Worm (Caenorhabditis elegans): ENCODE results near the gene C01F1.6.

C01F1.6 gene

ce11 chrII:4288111-4288510, at the start of gene C01F1.6:
Gene C01F1.6, minus strand, starts transcription at chrII:4288211.
- TF ChIP-seq nhr-47 (tag; optimal IDR thresholded peaks at IDR 0.05) (no peak), irx-1 (tag; optimal IDR thresholded peaks at IDR 0.05) (no peak), lin-15B (tag; optimal IDR thresholded peaks at IDR 0.05) (no peak), nhr-85 (tag) (no peak), skn-1 (tag; optimal IDR thresholded peaks at IDR 0.05) (no peak), nhr-90 (tag; optimal IDR thresholded peaks at IDR 0.05; ENCODE audit: poor library complexity) (no peak), ceh-8 (GFP tag; optimal IDR thresholded peaks at IDR 0.05) (no peak), jun-1 (tag; optimal IDR thresholded peaks at IDR 0.05) (no peak), pag-3 (tag; optimal IDR thresholded peaks at IDR 0.05; ENCODE audit: borderline replicate concordance, insufficient read depth) (no peak), efl-1 (optimal IDR thresholded peaks at IDR 0.05) (no peak), efl-1 (GFP tag; optimal IDR thresholded peaks at IDR 0.05 in 1 of 2) (no peak), ceh-88 (GFP tag; IDR thresholded peaks at IDR 0.05) (no peak), mab-9 (GFP tag; IDR thresholded peaks at IDR 0.05) (no peak), nhr-84 (tag; optimal IDR thresholded peaks at IDR 0.05) (no peak), tlp-1 (tag; optimal IDR thresholded peaks at IDR 0.05) (no peak), blmp-1 (tag; optimal IDR thresholded peaks at IDR 0.05) (no peak)

ce11 chrII:4337731-4338130, 49.7 kb upstream of the C01F1.6 start:
- TF ChIP-seq hpl-2 (GFP tag; optimal IDR thresholded peaks at IDR 0.05) (no peak), blmp-1 (tag; optimal IDR thresholded peaks at IDR 0.05) (no peak), nhr-19 (GFP tag; conservative IDR thresholded peaks at IDR 0.05) (no peak), nhr-237 (tag; optimal IDR thresholded peaks at IDR 0.05) (no peak), isw-1 (GFP tag; IDR thresholded peaks at IDR 0.05) (no peak), nhr-90 (tag; optimal IDR thresholded peaks at IDR 0.05; ENCODE audit: poor library complexity) (no peak), nhr-20 (tag; optimal IDR thresholded peaks at IDR 0.05) (no peak), dsc-1 (tag; optimal IDR thresholded peaks at IDR 0.05) (no peak), unc-30 (tag; optimal IDR thresholded peaks at IDR 0.05) (no peak), ets-5 (GFP tag; IDR thresholded peaks at IDR 0.05) (no peak), fos-1 (tag; optimal IDR thresholded peaks at IDR 0.05) (no peak), fkh-4 (tag; optimal IDR thresholded peaks at IDR 0.05; ENCODE audit: borderline replicate concordance) (no peak), pqm-1 (tag; optimal IDR thresholded peaks at IDR 0.05) (no peak), dpl-1 (GFP tag; optimal IDR thresholded peaks at IDR 0.05) (no peak), grh-1 (GFP tag; IDR thresholded peaks at IDR 0.05) (no peak), lsy-2 (tag; optimal IDR thresholded peaks at IDR 0.05) (no peak), unc-98 (GFP tag; IDR thresholded peaks at IDR 0.05) (no peak), ztf-4 (tag; optimal IDR thresholded peaks at IDR 0.05) (no peak), F16B12.6 (tag; optimal IDR thresholded peaks at IDR 0.05) (no peak)

- no peak for TF ChIP-seq jun-1 (tag; optimal IDR thresholded peaks at IDR 0.05)
- no peak for TF ChIP-seq ztf-11 (tag; optimal IDR thresholded peaks at IDR 0.05)
- no peak for TF ChIP-seq pqm-1 (tag; optimal IDR thresholded peaks at IDR 0.05)
- no peak for TF ChIP-seq nhr-12 (tag; optimal IDR thresholded peaks at IDR 0.05)
- no peak for TF ChIP-seq sup-37 (GFP tag; optimal IDR thresholded peaks at IDR 0.05)
- TF ChIP-seq snpc-4 (tag; optimal IDR thresholded peaks at IDR 0.05), result no peak
- TF ChIP-seq nhr-85 (tag), result no peak
- TF ChIP-seq lin-13 (GFP tag; optimal IDR thresholded peaks at IDR 0.05), result no peak
- TF ChIP-seq nhr-71 (tag; optimal IDR thresholded peaks at IDR 0.05), result no peak
- no peak for TF ChIP-seq alr-1 (tag; optimal IDR thresholded peaks at IDR 0.05; ENCODE audit: borderline replicate concordance)
- TF ChIP-seq ceh-88 (GFP tag; IDR thresholded peaks at IDR 0.05), result no peak
- no peak for TF ChIP-seq unc-30 (tag; optimal IDR thresholded peaks at IDR 0.05)
- TF ChIP-seq isw-1 (GFP tag; IDR thresholded peaks at IDR 0.05), result no peak
- no peak for TF ChIP-seq mab-9 (GFP tag; IDR thresholded peaks at IDR 0.05)
- TF ChIP-seq nhr-11 (tag; optimal IDR thresholded peaks at IDR 0.05), result no peak
- no peak for TF ChIP-seq fkh-10 (GFP tag; optimal IDR thresholded peaks at IDR 0.05)
- TF ChIP-seq mef-2 (tag; optimal IDR thresholded peaks at IDR 0.05), result no peak
Observed at ce11 chrII:4334448-4334847, 46.4 kb upstream of the C01F1.6 start, which contains the start of gene madf-3. Gene madf-3, plus strand, starts transcription at chrII:4334748.

Data from whole organism, L1 larva.